Fruit fly (Drosophila melanogaster) whole organism, embryonic: ENCODE data around the gene CG15641.

Experiments used
- ATbp ChIP-seq: fragments of 200-800 bp; sonication (Bioruptor generic); optimal IDR thresholded peaks from 2 replicates; lab custom pipeline; 2017; ENCODE audit warnings: missing biosample characterization, mild to moderate bottlenecking, missing genetic modification characterization, missing genetic modification reagents
- Asciz ChIP-seq: fragments of 200-800 bp; sonication (Bioruptor generic); optimal IDR thresholded peaks from 2 replicates; lab custom pipeline; 2017; ENCODE audit warnings: missing biosample characterization, mild to moderate bottlenecking, missing genetic modification characterization, missing genetic modification reagents
- Bgb ChIP-seq: fragments of 200-800 bp; sonication (Bioruptor generic); IDR thresholded peaks from 2 replicates; pipeline ENCODE4 v1.3.6; 2022; ENCODE audit warnings: missing biosample characterization, missing genetic modification characterization; ENCODE audit not compliant: partially characterized antibody
- CG11093 ChIP-seq: fragments of 200-800 bp; sonication (Bioruptor generic); IDR thresholded peaks from 3 replicates; pipeline ENCODE4 v1.3.6; 2022; ENCODE audit warnings: missing biosample characterization, missing genetic modification characterization
- CG11398 ChIP-seq: fragments of 200-800 bp; sonication (Bioruptor generic); optimal IDR thresholded peaks from 2 replicates; lab custom pipeline; 2016; ENCODE audit warnings: missing biosample characterization, missing genetic modification characterization
- CG11456 ChIP-seq: fragments of 200-800 bp; sonication (Bioruptor generic); IDR thresholded peaks from 3 replicates; pipeline ENCODE4 v1.3.6; 2022; ENCODE audit warnings: missing biosample characterization, missing genetic modification characterization
- CG11696 ChIP-seq: fragments of 200-800 bp; sonication (Bioruptor generic); IDR thresholded peaks from 2 replicates; pipeline ENCODE4 v1.3.6; 2022; ENCODE audit warnings: missing biosample characterization, missing genetic modification characterization
- CG13894 ChIP-seq: fragments of 200-800 bp; sonication (Bioruptor generic); optimal IDR thresholded peaks from 3 replicates; lab custom pipeline; 2018; ENCODE audit warnings: missing biosample characterization, mild to moderate bottlenecking, missing genetic modification characterization, moderate library complexity
- CG14014 ChIP-seq: fragments of 200-800 bp; sonication (Bioruptor generic); IDR thresholded peaks from 2 replicates; pipeline ENCODE4 v1.3.6; 2022; ENCODE audit warnings: missing biosample characterization, missing genetic modification characterization
- CG17186 ChIP-seq: fragments of 200-800 bp; sonication (Bioruptor generic); optimal IDR thresholded peaks from 3 replicates; lab custom pipeline; 2017; ENCODE audit warnings: missing biosample characterization, missing genetic modification reagents, missing genetic modification characterization
- CG17359 ChIP-seq: fragments of 200-800 bp; sonication (Bioruptor generic); optimal IDR thresholded peaks from 3 replicates; lab custom pipeline; 2018; ENCODE audit warnings: missing biosample characterization, mild to moderate bottlenecking, missing genetic modification characterization, moderate library complexity
- CG2199 ChIP-seq: fragments of 200-800 bp; sonication (Bioruptor generic); IDR thresholded peaks from 3 replicates; pipeline ENCODE4 v1.3.6; 2022; ENCODE audit warnings: missing biosample characterization, missing genetic modification characterization
- CG2678 ChIP-seq: fragments of 200-800 bp; sonication (Bioruptor generic); optimal IDR thresholded peaks from 3 replicates; lab custom pipeline; 2019; ENCODE audit warnings: missing biosample characterization, mild to moderate bottlenecking, missing genetic modification characterization, moderate library complexity
- CG3407 ChIP-seq: fragments of 200-800 bp; sonication (Bioruptor generic); optimal IDR thresholded peaks from 2 replicates; lab custom pipeline; 2018; ENCODE audit warnings: missing biosample characterization, mild to moderate bottlenecking, missing genetic modification characterization
- CG4617 ChIP-seq: fragments of 200-800 bp; sonication (Bioruptor generic); optimal IDR thresholded peaks from 3 replicates; lab custom pipeline; 2016; ENCODE audit warnings: missing biosample characterization, missing genetic modification characterization, borderline replicate concordance
- CG6813 ChIP-seq: fragments of 200-800 bp; sonication (Bioruptor generic); optimal IDR thresholded peaks from 2 replicates; lab custom pipeline; 2017; ENCODE audit warnings: missing biosample characterization, missing genetic modification characterization, mild to moderate bottlenecking, moderate library complexity, missing genetic modification reagents
- CHES-1-like ChIP-seq: fragments of 200-800 bp; sonication (Bioruptor generic); optimal IDR thresholded peaks from 2 replicates; lab custom pipeline; 2016; ENCODE audit warnings: missing biosample characterization, missing genetic modification characterization
- CoRest ChIP-seq: fragments of 200-800 bp; sonication (Bioruptor generic); optimal IDR thresholded peaks from 3 replicates; lab custom pipeline; 2018; ENCODE audit warnings: missing biosample characterization, mild to moderate bottlenecking, missing genetic modification characterization, moderate library complexity
- Dip2 ChIP-seq: fragments of 200-800 bp; sonication (Bioruptor generic); IDR thresholded peaks from 2 replicates; pipeline ENCODE4 v1.3.6; 2022; ENCODE audit warnings: missing biosample characterization, missing genetic modification characterization
- Dip3 ChIP-seq: fragments of 200-800 bp; sonication (Bioruptor generic); optimal IDR thresholded peaks from 3 replicates; lab custom pipeline; 2016; ENCODE audit warnings: missing biosample characterization, missing genetic modification characterization
- Dp ChIP-seq: fragments of 200-800 bp; sonication (Bioruptor generic); optimal IDR thresholded peaks from 2 replicates; lab custom pipeline; 2018; ENCODE audit warnings: missing biosample characterization, mild to moderate bottlenecking, missing genetic modification characterization, moderate library complexity
- Ets65A ChIP-seq: fragments of 200-800 bp; sonication (Bioruptor generic); peaks from one replicate; lab custom pipeline; 2016; ENCODE audit warnings: missing biosample characterization, missing genetic modification characterization
- Fer3 ChIP-seq: fragments of 200-800 bp; sonication (Bioruptor generic); optimal IDR thresholded peaks from 2 replicates; lab custom pipeline; 2018; ENCODE audit warnings: missing biosample characterization, mild to moderate bottlenecking, missing genetic modification characterization, moderate library complexity
- NFAT ChIP-seq: fragments of 200-800 bp; sonication (Bioruptor generic); IDR thresholded peaks from 2 replicates; pipeline ENCODE4 v1.3.6; 2022; ENCODE audit warnings: missing biosample characterization, missing genetic modification characterization
- Vsx1 ChIP-seq: fragments of 200-800 bp; sonication (Bioruptor generic); optimal IDR thresholded peaks from 2 replicates; lab custom pipeline; 2017; ENCODE audit warnings: missing biosample characterization, mild to moderate bottlenecking, missing genetic modification characterization, missing genetic modification reagents
- ara ChIP-seq: fragments of 200-800 bp; sonication (Bioruptor generic); IDR thresholded peaks from 2 replicates; pipeline ENCODE4 v1.3.6; 2022; ENCODE audit warnings: missing biosample characterization, missing genetic modification characterization
- bsh ChIP-seq, 2 experiments: fragments of 200-800 bp; sonication (Bioruptor generic); optimal IDR thresholded peaks; 2 replicates each; lab custom pipeline; 2017 to 2018; ENCODE audit warnings: mild to moderate bottlenecking in 2 of 2, missing biosample characterization in 2 of 2, missing genetic modification characterization in 2 of 2, moderate library complexity in 1 of 2
- cas ChIP-seq: fragments of 200-800 bp; sonication (Bioruptor generic); IDR thresholded peaks from 2 replicates; pipeline ENCODE4 v1.3.6; 2022; ENCODE audit warnings: missing biosample characterization, missing genetic modification characterization
- chm ChIP-seq: fragments of 200-800 bp; sonication (Bioruptor generic); IDR thresholded peaks from 2 replicates; pipeline ENCODE4 v1.3.6; 2022; ENCODE audit warnings: missing biosample characterization, missing genetic modification characterization
- ci ChIP-seq: fragments of 200-800 bp; sonication (Bioruptor generic); IDR thresholded peaks from 3 replicates; pipeline ENCODE4 v1.3.6; 2022; ENCODE audit warnings: missing biosample characterization, missing genetic modification characterization
- corto ChIP-seq: fragments of 200-800 bp; sonication (Bioruptor generic); optimal IDR thresholded peaks from 2 replicates; lab custom pipeline; 2016; ENCODE audit warnings: missing biosample characterization, mild to moderate bottlenecking, missing genetic modification characterization, moderate library complexity
- dimm ChIP-seq: fragments of 200-800 bp; sonication (Bioruptor generic); IDR thresholded peaks from 2 replicates; pipeline ENCODE4 v1.3.6; 2022; ENCODE audit warnings: missing biosample characterization, missing genetic modification characterization
- dmrt99B ChIP-seq: fragments of 200-800 bp; sonication (Bioruptor generic); optimal IDR thresholded peaks from 2 replicates; lab custom pipeline; 2018; ENCODE audit warnings: missing biosample characterization, mild to moderate bottlenecking, missing genetic modification characterization, moderate library complexity
- fd64A ChIP-seq: fragments of 200-800 bp; sonication (Bioruptor generic); optimal IDR thresholded peaks from 3 replicates; lab custom pipeline; 2018; ENCODE audit warnings: missing biosample characterization, mild to moderate bottlenecking, missing genetic modification characterization
- gcm ChIP-seq: fragments of 200-800 bp; sonication (Bioruptor generic); optimal IDR thresholded peaks from 2 replicates; lab custom pipeline; 2019; ENCODE audit warnings: missing biosample characterization, mild to moderate bottlenecking, missing genetic modification characterization, moderate library complexity
- gem ChIP-seq: fragments of 200-800 bp; sonication (Bioruptor generic); optimal IDR thresholded peaks from 2 replicates; lab custom pipeline; 2019; ENCODE audit warnings: missing biosample characterization, mild to moderate bottlenecking, missing genetic modification characterization, moderate library complexity
- gfzf ChIP-seq: fragments of 200-800 bp; sonication (Bioruptor generic); optimal IDR thresholded peaks from 2 replicates; lab custom pipeline; 2016; ENCODE audit warnings: missing biosample characterization, mild to moderate bottlenecking, missing genetic modification characterization, moderate library complexity
- h ChIP-seq: fragments of >200 bp; optimal IDR thresholded peaks from 2 replicates; lab custom pipeline; 2017
- ham ChIP-seq: fragments of 200-800 bp; sonication (Bioruptor generic); IDR thresholded peaks from 2 replicates; pipeline ENCODE4 v1.3.6; 2022; ENCODE audit warnings: missing biosample characterization, missing genetic modification characterization
- hb ChIP-seq: fragments of 200-800 bp; sonication (Bioruptor generic); IDR thresholded peaks from 3 replicates; pipeline ENCODE4 v1.3.6; 2022; ENCODE audit warnings: missing biosample characterization, missing genetic modification characterization; ENCODE audit not compliant: partially characterized antibody
- luna ChIP-seq: fragments of 200-800 bp; sonication (Bioruptor generic); optimal IDR thresholded peaks from 2 replicates; lab custom pipeline; 2016; ENCODE audit warnings: missing biosample characterization, missing genetic modification characterization
- maf-S ChIP-seq: fragments of 200-800 bp; sonication (Bioruptor generic); optimal IDR thresholded peaks from 2 replicates; lab custom pipeline; 2016; ENCODE audit warnings: missing biosample characterization, missing genetic modification characterization
- onecut ChIP-seq: fragments of 200-800 bp; sonication (Bioruptor generic); IDR thresholded peaks from 2 replicates; pipeline ENCODE4 v1.3.6; 2022; ENCODE audit warnings: missing biosample characterization, missing genetic modification characterization
- pzg ChIP-seq: fragments of 200-800 bp; sonication (Bioruptor generic); optimal IDR thresholded peaks from 3 replicates; lab custom pipeline; 2018; ENCODE audit warnings: missing biosample characterization, mild to moderate bottlenecking, missing genetic modification characterization, moderate library complexity
- ro ChIP-seq: fragments of 200-800 bp; sonication (Bioruptor generic); IDR thresholded peaks from 2 replicates; pipeline ENCODE4 v1.3.6; 2022; ENCODE audit warnings: missing biosample characterization, missing genetic modification characterization
- sens ChIP-seq: fragments of 200-800 bp; sonication (Bioruptor generic); peaks from one replicate; lab custom pipeline; 2016; ENCODE audit warnings: missing biosample characterization, missing genetic modification characterization
- sisA ChIP-seq: fragments of 200-800 bp; sonication (Bioruptor generic); IDR thresholded peaks from 2 replicates; pipeline ENCODE4 v1.3.6; 2022; ENCODE audit warnings: missing biosample characterization, missing genetic modification characterization
- sqz ChIP-seq: fragments of 200-800 bp; sonication (Bioruptor generic); optimal IDR thresholded peaks from 3 replicates; lab custom pipeline; 2018; ENCODE audit warnings: missing biosample characterization, mild to moderate bottlenecking, missing genetic modification characterization
- sug ChIP-seq: fragments of 200-800 bp; optimal IDR thresholded peaks from 2 replicates; lab custom pipeline; 2019; ENCODE audit warnings: missing biosample characterization, mild to moderate bottlenecking, missing genetic modification characterization, moderate library complexity
- tio ChIP-seq: fragments of 200-800 bp; sonication (Bioruptor generic); optimal IDR thresholded peaks from 2 replicates; lab custom pipeline; 2017; ENCODE audit warnings: missing biosample characterization, missing genetic modification characterization, inconsistent platforms
- tx ChIP-seq: fragments of 200-800 bp; sonication (Bioruptor generic); optimal IDR thresholded peaks from 2 replicates; lab custom pipeline; 2016; ENCODE audit warnings: missing biosample characterization, missing genetic modification characterization

CG15641 gene

DNA sequence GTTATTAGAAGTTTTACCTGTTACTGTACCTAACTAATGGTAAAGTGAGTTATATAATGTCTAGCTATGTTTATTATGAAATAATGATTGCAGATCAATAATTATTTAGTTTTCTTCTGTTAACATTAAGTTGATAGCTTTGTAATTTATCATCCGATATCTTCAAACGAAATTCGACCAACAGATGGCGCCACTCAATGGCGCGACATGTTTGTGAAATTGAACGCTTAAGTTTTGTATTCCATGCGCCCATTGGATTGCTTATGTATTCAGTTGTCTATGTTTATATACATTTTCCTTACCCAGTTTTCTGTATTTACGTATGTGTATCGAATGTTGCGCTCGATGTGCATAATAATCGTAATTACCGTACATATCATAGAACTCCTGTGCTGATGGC lies 22.8 kb downstream of the CG15641 start (continued):
- TF ChIP-seq Dip2 (GFP tag; lab: Robert Waterston, UW) (peak; percentile 82), CHES-1-like (GFP tag; lab: Kevin White, UChicago) (no peak), corto (GFP tag; lab: Kevin White, UChicago) (no peak), CG2199 (GFP tag; lab: Robert Waterston, UW) (peak; percentile 34; the same call in 1 of the 3 replicates), pzg (no peak), h (lab: Kevin White, UChicago) (no peak), CG13894 (tag; lab: Kevin White, UChicago) (no peak), tx (GFP tag; lab: Kevin White, UChicago) (no peak), NFAT (GFP tag; lab: Robert Waterston, UW) (no peak), fd64A (peak; percentile 8), luna (GFP tag; lab: Kevin White, UChicago) (no peak), sisA (GFP tag; lab: Robert Waterston, UW) (no peak), CG11696 (GFP tag; lab: Robert Waterston, UW) (no peak), dimm (no peak), CG17186 (no peak), gfzf (GFP tag; lab: Kevin White, UChicago) (no peak), maf-S (no peak), bsh (GFP tag; optimal IDR thresholded peaks at IDR 0.05; lab: Kevin White, UChicago) (no peak), dmrt99B (tag; lab: Kevin White, UChicago) (no peak), tio (GFP tag; lab: Kevin White, UChicago) (no peak), Bgb (no peak), cas (no peak), Vsx1 (GFP tag; lab: Kevin White, UChicago) (no peak), ATbp (GFP tag; lab: Kevin White, UChicago) (peak; percentile 11), ara (GFP tag; lab: Robert Waterston, UW) (no peak), sug (tag; lab: Kevin White, UChicago) (no peak), Ets65A (GFP tag; lab: Kevin White, UChicago) (no peak), Dp (GFP tag; lab: Kevin White, UChicago) (peak; percentile 8), CG4617 (GFP tag; lab: Kevin White, UChicago) (no peak), ro (GFP tag; lab: Robert Waterston, UW) (no peak), onecut (GFP tag; lab: Robert Waterston, UW) (no peak), ham (GFP tag; lab: Robert Waterston, UW) (no peak), CG14014 (GFP tag; lab: Robert Waterston, UW) (no peak), hb (no peak), CG11398 (GFP tag; lab: Kevin White, UChicago) (no peak), CG11456 (no peak)
- TF ChIP-seq, all 482 proteins: peak for 16

DNA sequence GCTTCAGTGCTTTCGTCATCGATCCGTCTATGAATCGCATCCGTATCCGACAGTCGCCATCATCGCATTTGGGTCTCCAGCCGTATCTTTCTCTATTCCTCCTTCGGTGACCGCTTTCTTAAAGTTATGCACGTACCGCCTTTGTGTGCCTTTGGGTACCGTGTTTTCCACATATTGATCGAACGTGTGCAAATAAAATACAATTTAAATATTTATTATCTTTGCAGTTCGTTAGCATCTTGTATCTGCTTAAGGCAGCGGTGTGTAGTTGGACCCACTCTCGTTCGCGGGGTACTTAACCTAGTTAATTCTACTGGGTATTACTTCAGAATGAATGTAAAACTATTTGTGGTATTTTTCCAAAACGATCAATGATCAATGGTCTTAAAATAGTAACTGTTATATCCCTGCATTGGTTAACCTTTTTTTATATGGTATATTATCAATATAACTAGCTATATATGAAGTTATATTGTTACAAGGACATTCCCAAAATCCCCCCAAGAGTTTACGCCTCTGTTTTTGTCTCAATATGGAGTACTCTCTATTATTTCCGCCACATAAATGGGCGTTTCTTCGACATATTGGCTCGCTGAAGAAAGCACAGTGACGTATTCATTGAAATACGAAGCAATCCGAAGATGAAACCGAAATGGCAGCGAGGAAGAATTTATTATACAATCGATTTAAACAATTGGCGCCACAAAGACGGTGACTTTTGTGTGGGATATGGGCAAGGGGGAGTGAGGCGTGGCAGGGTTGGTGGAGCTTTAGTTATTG lies 28.1 kb downstream of the CG15641 start:
- TF ChIP-seq Fer3 (tag; lab: Kevin White, UChicago) (no peak), sens (GFP tag; lab: Kevin White, UChicago) (peak; percentile 50), CG2678 (peak; percentile 1), ATbp (GFP tag; lab: Kevin White, UChicago) (peak; percentile 36), gcm (GFP tag; lab: Kevin White, UChicago) (no peak), Asciz (peak; percentile 46), CG3407 (peak; percentile 11), Vsx1 (GFP tag; lab: Kevin White, UChicago) (peak; percentile 13), CG2199 (GFP tag; lab: Robert Waterston, UW) (peak; percentile 97), CG6813 (GFP tag; lab: Kevin White, UChicago) (peak; percentile 4), sqz (GFP tag; lab: Kevin White, UChicago) (peak; percentile 4), Dip3 (GFP tag; lab: Kevin White, UChicago) (no peak), chm (GFP tag; lab: Robert Waterston, UW) (peak; percentile 27; the same call in 1 of the 2 replicates), gem (tag; lab: Kevin White, UChicago) (peak; percentile 7), ci (0 out of 3 replicates have a peak, but pooled peaks have one; percentile 30), CoRest (tag; lab: Kevin White, UChicago) (no peak), CG11093 (GFP tag; lab: Robert Waterston, UW) (no peak), CG17359 (peak; percentile 20)
